Worm (Caenorhabditis elegans) whole organism, L4 larva: ENCODE measurements around the gene srz-15.

Source experiments
- D1046.2 ChIP-seq: fragments of 200-800 bp; sonication (Bioruptor generic); IDR thresholded peaks from 2 replicates; pipeline ENCODE4 v1.3.6; 2022; ENCODE audit warnings: missing genetic modification characterization, missing compliant biosample characterization
- F49E8.2 ChIP-seq: sonication (generic microtip); optimal IDR thresholded peaks from 2 replicates; lab custom pipeline; 2016; ENCODE audit warnings: missing compliant biosample characterization, mild to moderate bottlenecking, missing genetic modification characterization, borderline replicate concordance
- ZK546.5 ChIP-seq, 2 experiments: sonication (generic microtip); optimal IDR thresholded peaks; 2 replicates each; lab custom pipeline; 2017; ENCODE audit warnings: missing biosample characterization in 2 of 2, missing genetic modification characterization in 2 of 2
- aha-1 ChIP-seq: fragments of 150-350 bp; peaks from one replicate; lab custom pipeline; 2014; ENCODE audit warnings: missing biosample characterization, missing genetic modification characterization
- aly-2 ChIP-seq: sonication (generic microtip); optimal IDR thresholded peaks from 2 replicates; lab custom pipeline; 2018; ENCODE audit warnings: missing biosample characterization, missing genetic modification characterization
- arid-1 ChIP-seq: fragments of 200-800 bp; sonication (Bioruptor generic); conservative IDR thresholded peaks from 2 replicates; pipeline ENCODE4 v1.3.6; 2022; ENCODE audit warnings: missing genetic modification reagents, missing genetic modification characterization, missing compliant biosample characterization
- ceh-32 ChIP-seq: sonication (generic microtip); optimal IDR thresholded peaks from 2 replicates; lab custom pipeline; 2016; ENCODE audit warnings: mild to moderate bottlenecking, missing genetic modification characterization, missing compliant biosample characterization; ENCODE audit not compliant: poor library complexity
- ceh-62 ChIP-seq: sonication (generic microtip); optimal IDR thresholded peaks from 2 replicates; lab custom pipeline; 2017; ENCODE audit warnings: missing biosample characterization, missing genetic modification characterization
- ces-1 ChIP-seq: fragments of 150-350 bp; sonication (generic microtip); optimal IDR thresholded peaks from 4 replicates; lab custom pipeline; 2014; ENCODE audit warnings: missing biosample characterization, missing genetic modification reagents, missing genetic modification characterization
- cey-2 ChIP-seq: sonication (generic microtip); optimal IDR thresholded peaks from 3 replicates; lab custom pipeline; 2017; ENCODE audit warnings: missing genetic modification characterization, mild to moderate bottlenecking, missing compliant biosample characterization, antibody characterized with exemption, borderline replicate concordance; ENCODE audit not compliant: insufficient read depth
- ctbp-1 ChIP-seq: fragments of 200-800 bp; sonication (Bioruptor generic); IDR thresholded peaks from 2 replicates; pipeline ENCODE4 v1.3.6; 2022; ENCODE audit warnings: missing genetic modification reagents, missing genetic modification characterization, missing compliant biosample characterization
- daf-16 ChIP-seq, 3 experiments: sonication (generic microtip); optimal IDR thresholded peaks; 2 replicates each; lab custom pipeline; 2016 to 2017; ENCODE audit warnings: missing genetic modification characterization in 3 of 3, missing genetic modification reagents in 3 of 3, mild to moderate bottlenecking in 2 of 3, missing compliant biosample characterization in 2 of 3, missing biosample characterization in 1 of 3, moderate library complexity in 1 of 3
- daf-8 ChIP-seq: fragments of 200-800 bp; sonication (Bioruptor generic); IDR thresholded peaks from 2 replicates; pipeline ENCODE4 v1.3.6; 2022; ENCODE audit warnings: missing genetic modification characterization, missing compliant biosample characterization
- dmd-6 ChIP-seq: fragments of 200-800 bp; sonication (Bioruptor generic); IDR thresholded peaks from 2 replicates; pipeline ENCODE4 v1.3.6; 2022; ENCODE audit warnings: missing genetic modification reagents, missing genetic modification characterization, missing compliant biosample characterization
- dmd-9 ChIP-seq: fragments of 200-800 bp; sonication (Bioruptor generic); IDR thresholded peaks from 2 replicates; pipeline ENCODE4 v1.3.6; 2022; ENCODE audit warnings: missing genetic modification reagents, missing genetic modification characterization, missing compliant biosample characterization
- duxl-1 ChIP-seq: sonication (generic microtip); optimal IDR thresholded peaks from 2 replicates; lab custom pipeline; 2016; ENCODE audit warnings: mild to moderate bottlenecking, missing genetic modification characterization, moderate library complexity, missing compliant biosample characterization; ENCODE audit not compliant: poor library complexity
- dve-1 ChIP-seq: sonication (generic microtip); optimal IDR thresholded peaks from 2 replicates; lab custom pipeline; 2017; ENCODE audit warnings: antibody characterized with exemption, mild to moderate bottlenecking, missing genetic modification characterization, missing compliant biosample characterization; ENCODE audit not compliant: insufficient read depth
- egl-43 ChIP-seq: fragments of 200-800 bp; sonication (Bioruptor generic); IDR thresholded peaks from 2 replicates; pipeline ENCODE4 v1.3.6; 2022; ENCODE audit warnings: missing genetic modification reagents, missing genetic modification characterization, missing compliant biosample characterization
- fos-1 ChIP-seq: fragments of 150-350 bp; optimal IDR thresholded peaks from 2 replicates; lab custom pipeline; 2014; ENCODE audit warnings: missing biosample characterization, missing genetic modification characterization
- hif-1 ChIP-seq, 2 experiments: sonication (generic microtip); optimal IDR thresholded peaks; 2 replicates each; lab custom pipeline; 2016 to 2017; ENCODE audit warnings: missing compliant biosample characterization in 2 of 2, missing genetic modification characterization in 2 of 2, missing genetic modification reagents in 2 of 2, missing genotype in 2 of 2, mild to moderate bottlenecking in 1 of 2
- hlh-30 ChIP-seq: sonication (generic microtip); optimal IDR thresholded peaks from 2 replicates; lab custom pipeline; 2017; ENCODE audit warnings: antibody characterized with exemption, mild to moderate bottlenecking, missing genetic modification characterization, missing compliant biosample characterization; ENCODE audit not compliant: insufficient read depth
- lim-7 ChIP-seq: fragments of 200-800 bp; sonication (Bioruptor generic); IDR thresholded peaks from 2 replicates; pipeline ENCODE4 v1.3.6; 2022; ENCODE audit warnings: missing genetic modification characterization, missing compliant biosample characterization
- lin-38 ChIP-seq: fragments of 200-800 bp; sonication (Bioruptor generic); IDR thresholded peaks from 2 replicates; pipeline ENCODE4 v1.3.6; 2022; ENCODE audit warnings: missing genetic modification reagents, missing genetic modification characterization, missing compliant biosample characterization
- lir-3 ChIP-seq: sonication (generic microtip); optimal IDR thresholded peaks from 2 replicates; lab custom pipeline; 2016; ENCODE audit warnings: mild to moderate bottlenecking, missing genetic modification characterization, missing compliant biosample characterization
- lsy-2 ChIP-seq, 2 experiments: fragments of 150-350 bp in 1 of 2; sonication (generic microtip) in 1 of 2; optimal IDR thresholded peaks; 2 replicates each; lab custom pipeline; 2014 to 2017; ENCODE audit warnings: missing biosample characterization in 2 of 2, missing genetic modification characterization in 2 of 2
- nhr-25 ChIP-seq: sonication (generic microtip); optimal IDR thresholded peaks from 2 replicates; lab custom pipeline; 2017; ENCODE audit warnings: missing genetic modification characterization, mild to moderate bottlenecking, missing compliant biosample characterization, antibody characterized with exemption, moderate library complexity, borderline replicate concordance; ENCODE audit not compliant: insufficient read depth
- nhr-28 ChIP-seq: fragments of 150-350 bp; optimal IDR thresholded peaks from 2 replicates; lab custom pipeline; 2014; ENCODE audit warnings: missing biosample characterization, missing genetic modification characterization
- pha-4 ChIP-seq, 2 experiments: fragments of 150-350 bp in 1 of 2; fragments of 200-800 bp in 1 of 2; sonication (Bioruptor generic) in 1 of 2; IDR thresholded peaks in 1 of 2; optimal IDR thresholded peaks in 1 of 2; 2 replicates each; pipeline versions ENCODE4 v1.3.6 to Lab custom; 2014 to 2022; ENCODE audit warnings: missing genetic modification characterization in 2 of 2, missing genetic modification reagents in 2 of 2, missing biosample characterization in 1 of 2, missing compliant biosample characterization in 1 of 2
- pqm-1 ChIP-seq: sonication (generic microtip); optimal IDR thresholded peaks from 2 replicates; lab custom pipeline; 2017; ENCODE audit warnings: missing biosample characterization, missing genetic modification characterization
- rbr-2 ChIP-seq: sonication (generic microtip); optimal IDR thresholded peaks from 2 replicates; lab custom pipeline; 2016; ENCODE audit warnings: missing genotype, missing genetic modification characterization, missing compliant biosample characterization
- saeg-2 ChIP-seq: fragments of 200-800 bp; sonication (Bioruptor generic); IDR thresholded peaks from 2 replicates; pipeline ENCODE4 v1.3.6; 2022; ENCODE audit warnings: missing genetic modification reagents, missing genetic modification characterization, missing compliant biosample characterization
- snpc-1.2 ChIP-seq: fragments of 200-800 bp; sonication (Bioruptor generic); IDR thresholded peaks from 2 replicates; pipeline ENCODE4 v1.3.6; 2022; ENCODE audit warnings: missing genetic modification reagents, missing genetic modification characterization, missing compliant biosample characterization
- spr-3 ChIP-seq: fragments of 200-800 bp; sonication (Bioruptor generic); optimal IDR thresholded peaks from 2 replicates; lab custom pipeline; 2018; ENCODE audit warnings: mild to moderate bottlenecking, missing genetic modification characterization, missing compliant biosample characterization
- tra-1 ChIP-seq: fragments of 200-800 bp; sonication (Bioruptor generic); IDR thresholded peaks from 2 replicates; pipeline ENCODE4 v1.3.6; 2022; ENCODE audit warnings: missing genetic modification reagents, missing genetic modification characterization, missing compliant biosample characterization
- unc-130 ChIP-seq: sonication (generic microtip); optimal IDR thresholded peaks from 2 replicates; lab custom pipeline; 2016; ENCODE audit warnings: missing genetic modification reagents, missing genetic modification characterization, missing compliant biosample characterization
- unc-39 ChIP-seq: sonication (generic microtip); optimal IDR thresholded peaks from 2 replicates; lab custom pipeline; 2017; ENCODE audit warnings: missing biosample characterization, missing genetic modification characterization
- unc-62 ChIP-seq, 3 experiments: fragments of 150-350 bp in 1 of 3; sonication (generic microtip); optimal IDR thresholded peaks in 2 of 3; peaks in 1 of 3; 1 replicate in 1 of 3; 2 replicates in 2 of 3; lab custom pipeline; 2014 to 2017; ENCODE audit warnings: missing biosample characterization in 3 of 3, missing genetic modification characterization in 3 of 3, missing genetic modification reagents in 3 of 3, missing genotype in 1 of 3
- zfp-3 ChIP-seq: fragments of 200-800 bp; sonication (Bioruptor generic); conservative IDR thresholded peaks from 2 replicates; pipeline ENCODE4 v1.3.6; 2022; ENCODE audit warnings: missing genetic modification reagents, missing genetic modification characterization, missing compliant biosample characterization
- zip-2 ChIP-seq: fragments of 150-350 bp; optimal IDR thresholded peaks from 2 replicates; lab custom pipeline; 2014; ENCODE audit warnings: missing biosample characterization, missing genetic modification characterization
- ztf-11 ChIP-seq: fragments of 150-350 bp; optimal IDR thresholded peaks from 2 replicates; lab custom pipeline; 2014; ENCODE audit warnings: missing biosample characterization, missing genetic modification characterization
- ztf-7 ChIP-seq: fragments of 150-350 bp; optimal IDR thresholded peaks from 2 replicates; lab custom pipeline; 2014; ENCODE audit warnings: missing biosample characterization, missing genetic modification characterization

The srz-15 gene

DNA sequence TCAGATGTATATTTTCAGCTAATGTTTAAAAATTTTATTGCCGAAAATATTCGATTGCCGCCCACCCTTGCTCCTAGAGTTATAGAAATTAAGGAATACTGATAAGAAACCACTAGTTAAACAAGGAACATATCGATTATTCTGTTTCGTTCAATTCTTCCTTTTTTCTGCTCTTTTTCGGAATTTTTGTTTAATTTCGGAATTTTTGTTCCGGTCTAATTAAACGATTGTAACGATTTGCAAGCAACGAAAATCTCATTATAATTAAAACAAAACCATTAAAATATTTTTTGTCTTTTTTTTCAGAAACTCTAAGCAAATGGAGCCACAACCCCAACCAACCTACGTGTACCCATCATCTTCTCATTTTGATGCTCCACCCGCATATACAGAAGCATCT, 23.4 kb upstream of the srz-15 start, which contains the start of gene K08D8.1 (continued):
- TF ChIP-seq ztf-11 (tag; lab: Kevin White, UChicago) (no peak), snpc-1.2 (GFP tag; lab: Robert Waterston, UW) (no peak)

DNA sequence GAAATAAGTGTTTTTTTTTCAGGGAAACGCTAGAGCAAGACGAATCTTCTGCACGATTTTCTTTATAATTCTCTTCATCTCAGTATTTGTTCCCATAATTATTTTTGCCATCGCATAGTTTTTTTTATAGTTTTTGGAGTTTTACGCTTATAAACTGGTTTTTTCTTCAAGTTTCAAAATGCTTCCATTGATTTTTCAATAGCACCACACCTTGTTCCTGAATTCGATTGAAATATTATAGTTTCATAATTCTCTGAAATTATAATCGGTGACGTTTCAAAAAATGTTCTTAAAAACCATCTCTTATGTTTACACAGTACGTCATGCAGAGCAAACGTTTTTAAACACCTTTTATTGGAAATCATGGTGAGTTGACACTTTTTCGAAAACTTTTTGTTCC, 22.4 kb upstream of the srz-15 start, which contains the start of gene K08D8.12:
TSS of gene K08D8.12 (plus strand) at position 301 of the 400 bp plus-strand sequence.
- peak; percentile 20; the same call in 1 of the 2 replicates for TF ChIP-seq dmd-6 (GFP tag; lab: Robert Waterston, UW)
- TF ChIP-seq daf-16 (GFP tag; optimal IDR thresholded peaks at IDR 0.05; lab: Kevin White, UChicago), result no peak
- peak; percentile 32 for TF ChIP-seq daf-16 (tag; optimal IDR thresholded peaks at IDR 0.05; lab: Kevin White, UChicago)
- TF ChIP-seq duxl-1 (tag; lab: Kevin White, UChicago), result no peak
- no peak for TF ChIP-seq lir-3 (tag; lab: Kevin White, UChicago)

DNA sequence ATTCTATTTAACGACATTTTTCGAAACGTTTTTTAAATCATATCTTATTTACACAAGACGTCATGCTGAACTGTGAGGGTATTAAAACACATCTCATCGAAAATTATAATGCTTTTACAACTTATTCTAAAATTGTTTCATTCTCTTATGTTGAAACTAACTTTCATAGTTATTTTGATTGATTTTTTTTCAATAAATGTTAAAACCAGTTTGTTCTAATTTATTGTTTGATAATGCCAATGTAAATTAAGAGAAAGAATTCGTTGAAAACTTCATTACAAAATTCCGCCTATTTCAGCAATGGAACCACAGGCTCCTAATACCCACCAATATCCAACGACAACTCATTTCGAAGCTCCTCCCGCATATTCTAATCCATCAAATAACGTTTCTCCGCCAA, 20.6 kb upstream of the srz-15 start, which contains the start of gene K08D8.11:
TSS of gene K08D8.11 (plus strand) at position 301 of the 400 bp plus-strand sequence.
- no peak for TF ChIP-seq daf-8 (GFP tag; lab: Robert Waterston, UW)
- no peak for TF ChIP-seq unc-130 (GFP tag; lab: Kevin White, UChicago)
- no peak for TF ChIP-seq lsy-2 (tag; optimal IDR thresholded peaks at IDR 0.05; lab: Kevin White, UChicago)

DNA sequence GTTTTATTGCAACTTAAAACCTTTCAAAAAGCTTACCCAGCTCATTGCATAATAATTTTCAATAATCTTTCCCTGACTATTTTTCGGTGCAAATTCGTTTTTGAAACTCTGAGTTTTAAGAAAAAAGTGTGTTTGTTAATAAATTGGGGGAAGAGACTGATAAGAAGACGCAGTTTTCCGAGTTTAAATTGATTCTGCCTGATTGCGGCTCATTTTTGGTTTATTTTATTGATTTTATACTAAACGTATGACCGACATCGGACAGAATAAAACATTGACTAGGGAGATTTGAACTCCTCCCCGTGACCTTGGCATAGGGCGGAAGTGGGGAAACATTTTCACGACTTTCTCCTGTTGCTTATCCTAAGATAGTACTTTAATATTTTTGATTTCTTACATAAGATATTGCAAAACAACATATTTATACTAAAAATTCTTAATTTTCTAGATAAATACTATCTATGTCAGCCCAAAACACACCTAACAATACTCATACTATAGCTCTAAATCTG, 19.2 kb upstream of the srz-15 start, which contains the start of gene K08D8.7:
TSS of gene K08D8.7 (plus strand) at position 462 of the 512 bp plus-strand sequence.
- TF ChIP-seq duxl-1 (tag; lab: Kevin White, UChicago), result no peak
- no peak for TF ChIP-seq ctbp-1
- TF ChIP-seq aha-1 (tag; lab: Kevin White, UChicago), result no peak
- no peak for TF ChIP-seq lim-7 (GFP tag; lab: Robert Waterston, UW)
- TF ChIP-seq ztf-7 (tag; lab: Kevin White, UChicago), result no peak
- no peak for TF ChIP-seq ceh-62 (tag; lab: Kevin White, UChicago)
- no peak for TF ChIP-seq daf-16 (GFP tag; optimal IDR thresholded peaks at IDR 0.05; lab: Kevin White, UChicago)
- TF ChIP-seq daf-16 (tag; optimal IDR thresholded peaks at IDR 0.05; lab: Kevin White, UChicago), result peak; percentile 24
- TF ChIP-seq unc-39 (tag; lab: Kevin White, UChicago), result no peak
- TF ChIP-seq ces-1, result no peak
- TF ChIP-seq F49E8.2 (tag; lab: Kevin White, UChicago), result no peak
- no peak for TF ChIP-seq D1046.2 (GFP tag; lab: Robert Waterston, UW)
- TF ChIP-seq aly-2 (tag; lab: Kevin White, UChicago), result no peak
- TF ChIP-seq spr-3 (GFP tag; lab: Kevin White, UChicago), result no peak
- no peak for TF ChIP-seq arid-1
- TF ChIP-seq dve-1 (tag; lab: Kevin White, UChicago), result peak; percentile 23
- TF ChIP-seq nhr-28 (tag; lab: Kevin White, UChicago), result peak; percentile 41
- no peak for TF ChIP-seq ceh-32 (tag; lab: Kevin White, UChicago)
- no peak for TF ChIP-seq unc-62 (GFP tag; optimal IDR thresholded peaks at IDR 0.05 in 1 of 2; lab: Kevin White, UChicago)
- no peak for TF ChIP-seq unc-62 (tag; optimal IDR thresholded peaks at IDR 0.05; lab: Kevin White, UChicago)
- TF ChIP-seq egl-43 (GFP tag; lab: Robert Waterston, UW), result no peak
- TF ChIP-seq fos-1 (tag; lab: Kevin White, UChicago), result no peak
- no peak for TF ChIP-seq lin-38 (GFP tag; lab: Robert Waterston, UW)
- no peak for TF ChIP-seq zfp-3 (GFP tag; lab: Robert Waterston, UW)
- TF ChIP-seq rbr-2 (tag; lab: Kevin White, UChicago), result no peak
- peak; percentile 40 for TF ChIP-seq pqm-1 (tag; lab: Kevin White, UChicago)
- TF ChIP-seq dmd-9, result no peak
- TF ChIP-seq saeg-2 (GFP tag; lab: Robert Waterston, UW), result no peak
- TF ChIP-seq lir-3 (tag; lab: Kevin White, UChicago), result no peak
- TF ChIP-seq hif-1 (tag; optimal IDR thresholded peaks at IDR 0.05; lab: Kevin White, UChicago), result no peak
- no peak for TF ChIP-seq nhr-25 (tag; lab: Kevin White, UChicago)
- no peak for TF ChIP-seq cey-2 (tag; lab: Kevin White, UChicago)
- no peak for TF ChIP-seq hlh-30 (tag; lab: Kevin White, UChicago)
- TF ChIP-seq zip-2 (tag; lab: Kevin White, UChicago), result no peak
- no peak for TF ChIP-seq ZK546.5 (tag; optimal IDR thresholded peaks at IDR 0.05; lab: Kevin White, UChicago)
- TF ChIP-seq pha-4 (GFP tag; IDR thresholded peaks at IDR 0.05; lab: Robert Waterston, UW), result no peak
- TF ChIP-seq pha-4 (tag; optimal IDR thresholded peaks at IDR 0.05; lab: Kevin White, UChicago), result no peak
- TF ChIP-seq tra-1 (GFP tag; lab: Robert Waterston, UW), result no peak
- TF ChIP-seq dmd-6 (GFP tag; lab: Robert Waterston, UW), result peak; percentile 33; the same call in 1 of the 2 replicates
